Fruit fly (Drosophila melanogaster) whole organism, pupa: ENCODE results near the gene Acbp5.

ENCODE experiments used
- CG10348 ChIP-seq: fragments of 200-800 bp; sonication (Bioruptor generic); IDR thresholded peaks from 2 replicates; pipeline ENCODE4 v1.3.6; 2022; ENCODE audit warnings: missing biosample characterization, missing genetic modification characterization
- CG12605 ChIP-seq: fragments of 200-800 bp; sonication (Bioruptor generic); IDR thresholded peaks from 2 replicates; pipeline ENCODE4 v1.3.6; 2022; ENCODE audit warnings: missing biosample characterization, missing genetic modification characterization
- CG13204 ChIP-seq: fragments of 200-800 bp; sonication (Bioruptor generic); optimal IDR thresholded peaks from 2 replicates; lab custom pipeline; 2018; ENCODE audit warnings: missing biosample characterization, mild to moderate bottlenecking, missing genetic modification characterization, moderate library complexity
- CG14655 ChIP-seq: fragments of 200-800 bp; sonication (Bioruptor generic); optimal IDR thresholded peaks from 3 replicates; lab custom pipeline; 2017; ENCODE audit warnings: mild to moderate bottlenecking, missing biosample characterization, missing genetic modification reagents, missing genetic modification characterization
- CG15710 ChIP-seq: fragments of 200-800 bp; sonication (Bioruptor generic); optimal IDR thresholded peaks from 2 replicates; lab custom pipeline; 2018; ENCODE audit warnings: missing biosample characterization, mild to moderate bottlenecking, missing genetic modification characterization, moderate library complexity
- CG17806 ChIP-seq: fragments of 200-800 bp; sonication (Bioruptor generic); optimal IDR thresholded peaks from 2 replicates; lab custom pipeline; 2018; ENCODE audit warnings: missing biosample characterization, mild to moderate bottlenecking, missing genetic modification characterization, moderate library complexity
- CG32121 ChIP-seq: fragments of 200-800 bp; sonication (Bioruptor generic); IDR thresholded peaks from 2 replicates; pipeline ENCODE4 v1.3.6; 2022; ENCODE audit warnings: missing biosample characterization, missing genetic modification characterization
- CG34367 ChIP-seq: fragments of 200-800 bp; sonication (Bioruptor generic); optimal IDR thresholded peaks from 2 replicates; lab custom pipeline; 2018; ENCODE audit warnings: missing biosample characterization, mild to moderate bottlenecking, missing genetic modification characterization
- CG4496 ChIP-seq: fragments of 200-800 bp; sonication (Bioruptor generic); IDR thresholded peaks from 3 replicates; pipeline ENCODE4 v1.3.6; 2022; ENCODE audit warnings: missing biosample characterization, missing genetic modification characterization
- CG8159 ChIP-seq: fragments of 200-800 bp; sonication (Bioruptor generic); optimal IDR thresholded peaks from 3 replicates; lab custom pipeline; 2018; ENCODE audit warnings: missing biosample characterization, mild to moderate bottlenecking, missing genetic modification characterization, moderate library complexity
- CG8301 ChIP-seq: fragments of 200-800 bp; sonication (Bioruptor generic); optimal IDR thresholded peaks from 2 replicates; lab custom pipeline; 2018; ENCODE audit warnings: missing biosample characterization, mild to moderate bottlenecking, missing genetic modification characterization
- CG9948 ChIP-seq: fragments of 200-800 bp; sonication (Bioruptor generic); optimal IDR thresholded peaks from 2 replicates; lab custom pipeline; 2018; ENCODE audit warnings: missing biosample characterization, mild to moderate bottlenecking, missing genetic modification characterization, moderate library complexity
- D1 ChIP-seq: fragments of 200-800 bp; sonication (Bioruptor generic); optimal IDR thresholded peaks from 2 replicates; lab custom pipeline; 2018; ENCODE audit warnings: missing biosample characterization, mild to moderate bottlenecking, missing genetic modification characterization, moderate library complexity
- EcR ChIP-seq: fragments of 200-800 bp; sonication (Bioruptor generic); optimal IDR thresholded peaks from 3 replicates; lab custom pipeline; 2019; ENCODE audit warnings: missing biosample characterization, missing genetic modification characterization, mild to moderate bottlenecking, moderate library complexity, missing genetic modification reagents
- Ets98B ChIP-seq: fragments of 200-800 bp; sonication (Bioruptor generic); IDR thresholded peaks from 2 replicates; pipeline ENCODE4 v1.3.6; 2022; ENCODE audit warnings: missing biosample characterization, missing genetic modification characterization
- Pif1A ChIP-seq: fragments of 200-800 bp; sonication (Bioruptor generic); optimal IDR thresholded peaks from 3 replicates; lab custom pipeline; 2016; ENCODE audit warnings: missing biosample characterization, missing genetic modification characterization
- Pif1B ChIP-seq: fragments of 200-800 bp; sonication (Bioruptor generic); optimal IDR thresholded peaks from 3 replicates; lab custom pipeline; 2016; ENCODE audit warnings: missing biosample characterization, missing genetic modification characterization
- Snoo ChIP-seq: fragments of 200-800 bp; sonication (Bioruptor generic); optimal IDR thresholded peaks from 3 replicates; lab custom pipeline; 2017; ENCODE audit warnings: missing biosample characterization, mild to moderate bottlenecking, missing genetic modification characterization, inconsistent platforms
- fd96Ca ChIP-seq: fragments of 200-800 bp; sonication (Bioruptor generic); IDR thresholded peaks from 3 replicates; pipeline ENCODE4 v1.3.6; 2022; ENCODE audit warnings: missing biosample characterization, missing genetic modification characterization
- gl ChIP-seq: fragments of 200-800 bp; sonication (Bioruptor generic); optimal IDR thresholded peaks from 2 replicates; lab custom pipeline; 2018; ENCODE audit warnings: missing biosample characterization, mild to moderate bottlenecking, missing genetic modification characterization
- rn ChIP-seq: fragments of 200-800 bp; sonication (Bioruptor generic); IDR thresholded peaks from 2 replicates; pipeline ENCODE4 v1.3.6; 2022; ENCODE audit warnings: missing biosample characterization, missing genetic modification characterization

Gene Acbp5

DNA sequence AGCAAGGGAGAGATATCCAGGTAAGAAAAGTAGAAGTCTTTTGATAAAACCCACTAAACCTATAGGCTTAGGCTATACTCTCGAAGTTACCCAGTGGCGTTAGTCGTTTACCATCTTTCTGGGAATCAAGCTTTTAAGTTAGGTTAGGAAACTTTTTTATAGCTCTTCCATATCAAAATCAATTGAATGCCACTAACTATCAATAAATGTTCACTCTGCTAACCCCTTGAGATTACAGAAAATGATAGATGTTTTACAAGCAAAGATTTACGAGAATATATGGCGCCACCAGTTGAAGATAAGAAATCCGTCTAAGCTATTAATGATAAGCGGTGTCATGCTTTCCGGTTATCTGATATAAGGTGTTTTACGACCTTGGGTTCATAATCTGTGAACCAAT is 644 bp downstream of the Acbp5 start:
- TF ChIP-seq rn (GFP tag; lab: Robert Waterston, UW) (no peak), Ets98B (GFP tag; lab: Robert Waterston, UW) (no peak)
- TF ChIP-seq, all 21 proteins: peak for 0

- TF ChIP-seq CG4496 (GFP tag; lab: Robert Waterston, UW): no peak
- no peak for TF ChIP-seq Pif1A (GFP tag; lab: Kevin White, UChicago)
- no peak for TF ChIP-seq EcR (GFP tag; lab: Kevin White, UChicago)
- no peak for TF ChIP-seq CG10348 (GFP tag; lab: Robert Waterston, UW)
- TF ChIP-seq Pif1B: no peak
- TF ChIP-seq CG34367 (tag; lab: Kevin White, UChicago): no peak
- TF ChIP-seq CG8301 (tag; lab: Kevin White, UChicago): no peak
- no peak for TF ChIP-seq rn (GFP tag; lab: Robert Waterston, UW)
- no peak for TF ChIP-seq Ets98B (GFP tag; lab: Robert Waterston, UW)
- TF ChIP-seq CG9948 (tag; lab: Kevin White, UChicago): no peak
- TF ChIP-seq CG17806 (tag; lab: Kevin White, UChicago): no peak
These were observed 1.1 kb downstream of the Acbp5 start for dm6 chr3L:8787240-8787639.

dm6 chr3L:8783299-8783698 is 5.0 kb downstream of the Acbp5 start:
- TF ChIP-seq gl (tag; lab: Kevin White, UChicago) (no peak), Ets98B (GFP tag; lab: Robert Waterston, UW) (peak; percentile 16; the same call in 1 of the 2 replicates), CG8301 (tag; lab: Kevin White, UChicago) (peak; percentile 21), CG34367 (tag; lab: Kevin White, UChicago) (no peak), CG13204 (GFP tag; lab: Kevin White, UChicago) (no peak), D1 (tag; lab: Kevin White, UChicago) (no peak), CG12605 (peak; percentile 32; the same call in 1 of the 2 replicates), CG4496 (GFP tag; lab: Robert Waterston, UW) (0 out of 3 replicates have a peak, but pooled peaks have one; percentile 25), fd96Ca (GFP tag; lab: Robert Waterston, UW) (no peak), CG14655 (GFP tag; lab: Kevin White, UChicago) (peak; percentile 28)

DNA sequence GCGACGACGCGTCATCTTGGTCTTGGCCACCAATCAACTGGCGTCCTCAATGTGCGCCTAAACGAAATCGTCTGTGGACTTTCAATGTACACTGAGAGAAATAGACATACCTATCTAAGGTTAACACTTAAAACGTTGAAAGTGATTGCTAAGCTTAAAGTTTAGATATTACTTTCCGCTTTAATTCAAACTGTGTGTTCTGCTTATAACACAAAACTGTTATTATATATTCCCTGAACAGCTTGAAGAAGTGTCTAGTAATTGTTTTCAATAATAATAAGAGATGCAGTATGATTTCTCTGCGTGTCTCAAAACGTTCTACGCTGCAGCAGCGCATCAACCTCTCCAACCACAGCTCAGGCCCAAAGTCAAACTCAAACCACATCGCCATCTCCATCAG is 6.4 kb downstream of the Acbp5 start:
- TF ChIP-seq Pif1B (peak; percentile 14), Pif1A (GFP tag; lab: Kevin White, UChicago) (peak; percentile 56), Ets98B (GFP tag; lab: Robert Waterston, UW) (peak; percentile 38; the same call in 1 of the 2 replicates), CG14655 (GFP tag; lab: Kevin White, UChicago) (peak; percentile 73), CG32121 (GFP tag; lab: Robert Waterston, UW) (0 out of 2 replicates have a peak, but pooled peaks have one; percentile 20), CG4496 (GFP tag; lab: Robert Waterston, UW) (peak; percentile 56; the same call in 2 of the 3 replicates), CG17806 (tag; lab: Kevin White, UChicago) (peak; percentile 30), CG13204 (GFP tag; lab: Kevin White, UChicago) (no peak), CG15710 (tag; lab: Kevin White, UChicago) (no peak), CG8301 (tag; lab: Kevin White, UChicago) (peak; percentile 84), CG34367 (tag; lab: Kevin White, UChicago) (no peak), CG10348 (GFP tag; lab: Robert Waterston, UW) (no peak), rn (GFP tag; lab: Robert Waterston, UW) (peak; percentile 41; the same call in 1 of the 2 replicates)

DNA sequence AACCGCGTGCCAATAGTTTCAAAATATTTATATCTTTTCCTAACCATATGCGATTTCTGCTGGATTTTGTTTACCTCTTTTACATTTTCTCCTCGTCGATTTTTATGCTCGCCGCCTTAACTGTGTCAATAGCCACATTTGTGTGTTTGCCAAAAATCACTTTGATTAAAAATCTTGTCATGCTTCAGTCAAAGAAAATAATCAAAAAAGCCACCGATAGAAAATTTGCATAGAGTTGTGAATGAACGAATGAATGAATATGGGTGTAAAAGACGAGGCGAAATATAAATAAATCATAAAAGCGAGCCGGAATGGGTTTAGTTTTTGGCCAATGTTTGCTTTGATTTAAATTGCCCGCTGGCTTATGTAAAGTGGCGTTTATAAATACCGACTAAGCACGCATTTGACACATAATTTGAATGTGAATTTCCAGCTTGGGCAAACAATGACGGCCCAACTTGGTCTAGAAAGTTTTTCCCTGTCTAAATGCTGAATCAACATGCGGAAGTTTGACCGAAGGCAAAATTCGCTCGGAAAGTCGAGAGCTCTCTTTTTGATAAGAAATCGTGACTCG is 7.5 kb downstream of the Acbp5 start:
- TF ChIP-seq CG8159 (tag; lab: Kevin White, UChicago) (no peak), Ets98B (GFP tag; lab: Robert Waterston, UW) (no peak), CG12605 (no peak), CG32121 (GFP tag; lab: Robert Waterston, UW) (no peak), EcR (GFP tag; lab: Kevin White, UChicago) (no peak), CG13204 (GFP tag; lab: Kevin White, UChicago) (no peak), CG4496 (GFP tag; lab: Robert Waterston, UW) (no peak), gl (tag; lab: Kevin White, UChicago) (no peak), Snoo (tag; lab: Kevin White, UChicago) (no peak), fd96Ca (GFP tag; lab: Robert Waterston, UW) (no peak), D1 (tag; lab: Kevin White, UChicago) (no peak), CG17806 (tag; lab: Kevin White, UChicago) (no peak), CG9948 (tag; lab: Kevin White, UChicago) (no peak), rn (GFP tag; lab: Robert Waterston, UW) (no peak)

DNA sequence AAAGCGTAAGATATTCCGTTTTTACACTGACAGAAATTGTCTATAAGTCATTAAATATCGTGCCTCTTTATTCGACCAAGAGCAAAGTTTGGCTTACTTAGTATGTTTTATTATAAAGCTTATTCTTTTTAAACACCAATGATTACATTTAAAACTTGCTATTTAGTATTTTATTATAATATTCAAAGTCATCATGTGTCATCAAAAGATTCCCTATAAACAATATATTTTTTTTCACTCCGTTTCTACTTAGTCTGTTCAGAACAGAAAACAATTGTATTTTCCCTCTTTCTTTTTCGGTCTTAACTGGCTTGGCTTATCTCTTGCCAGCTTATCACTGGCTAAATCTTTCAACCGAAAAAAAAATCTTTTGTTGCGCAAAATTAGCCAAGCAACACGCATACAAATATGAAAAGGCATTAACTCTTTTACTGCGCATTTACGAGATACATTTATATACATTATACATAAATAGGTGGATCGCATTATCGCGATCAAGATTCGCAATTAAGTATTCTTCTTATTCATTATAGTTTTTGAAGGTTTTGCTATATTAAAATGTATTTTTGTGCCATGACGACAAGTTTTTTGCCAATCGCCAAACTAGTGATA is 10.9 kb downstream of the Acbp5 start:
- TF ChIP-seq Pif1B (no peak), CG9948 (tag; lab: Kevin White, UChicago) (no peak), CG32121 (GFP tag; lab: Robert Waterston, UW) (no peak), CG14655 (GFP tag; lab: Kevin White, UChicago) (no peak), CG13204 (GFP tag; lab: Kevin White, UChicago) (no peak), Snoo (tag; lab: Kevin White, UChicago) (no peak), CG4496 (GFP tag; lab: Robert Waterston, UW) (no peak), Pif1A (GFP tag; lab: Kevin White, UChicago) (no peak), CG15710 (tag; lab: Kevin White, UChicago) (no peak), CG34367 (tag; lab: Kevin White, UChicago) (no peak), CG8301 (tag; lab: Kevin White, UChicago) (no peak), EcR (GFP tag; lab: Kevin White, UChicago) (no peak), fd96Ca (GFP tag; lab: Robert Waterston, UW) (no peak), gl (tag; lab: Kevin White, UChicago) (no peak), CG12605 (no peak), Ets98B (GFP tag; lab: Robert Waterston, UW) (no peak), rn (GFP tag; lab: Robert Waterston, UW) (no peak)
